Worm (Caenorhabditis elegans) whole organism, midembryonic: ENCODE measurements around the gene F20D12.7.

Experiments used
- T22C8.4 ChIP-seq: fragments of 200-800 bp; sonication (Bioruptor generic); IDR thresholded peaks from 2 replicates; pipeline ENCODE4 v1.3.6; 2022; ENCODE audit warnings: missing genetic modification characterization, missing compliant biosample characterization
- cog-1 ChIP-seq: sonication (generic microtip); optimal IDR thresholded peaks from 2 replicates; lab custom pipeline; 2016; ENCODE audit warnings: missing genetic modification characterization, missing compliant biosample characterization
- flt-1 ChIP-seq: fragments of 200-800 bp; sonication (Bioruptor generic); IDR thresholded peaks from 2 replicates; pipeline ENCODE4 v1.3.6; 2022; ENCODE audit warnings: missing genetic modification characterization, missing compliant biosample characterization
- med-1 ChIP-seq: sonication (generic microtip); optimal IDR thresholded peaks from 2 replicates; lab custom pipeline; 2017; ENCODE audit warnings: missing genetic modification characterization, mild to moderate bottlenecking, missing compliant biosample characterization, antibody characterized with exemption, missing genetic modification reagents; ENCODE audit not compliant: insufficient read depth
- ref-1 ChIP-seq: fragments of 200-800 bp; sonication (Bioruptor generic); conservative IDR thresholded peaks from 2 replicates; pipeline ENCODE4 v1.3.6; 2022; ENCODE audit warnings: missing genetic modification reagents, missing genetic modification characterization, missing compliant biosample characterization
- ztf-29 ChIP-seq: fragments of 200-800 bp; sonication (Bioruptor generic); IDR thresholded peaks from 2 replicates; pipeline ENCODE4 v1.3.6; 2022; ENCODE audit warnings: missing genetic modification reagents, missing genetic modification characterization, missing compliant biosample characterization

DNA sequence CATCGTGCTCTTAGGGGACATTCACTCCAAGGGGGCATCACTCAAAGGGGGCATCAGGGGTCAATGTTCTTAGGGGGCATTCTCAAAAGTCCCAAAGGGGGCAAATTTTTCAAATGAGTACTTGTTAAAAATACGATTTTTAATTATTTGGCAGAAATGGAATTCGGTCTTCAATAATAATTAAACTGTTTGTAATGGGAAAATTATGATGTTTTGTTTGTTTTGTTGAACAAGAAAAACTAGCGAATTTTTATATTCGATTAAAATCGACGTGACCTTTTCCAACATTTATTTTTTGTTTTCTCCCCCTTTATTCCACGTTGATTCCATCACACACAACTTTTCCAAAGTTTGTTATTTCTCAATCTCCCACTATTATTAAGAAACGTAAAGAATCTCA, 28.3 kb upstream of the F20D12.7 start, which contains the start of gene F57H12.5:
- TF ChIP-seq ztf-29 (GFP tag; lab: Robert Waterston, UW) (no peak), cog-1 (tag; lab: Kevin White, UChicago) (no peak), ref-1 (GFP tag; lab: Robert Waterston, UW) (no peak), flt-1 (GFP tag; lab: Robert Waterston, UW) (no peak), T22C8.4 (GFP tag; lab: Robert Waterston, UW) (no peak), med-1 (GFP tag; lab: Kevin White, UChicago) (no peak)
